Fruit fly (Drosophila melanogaster) whole organism, embryonic: Measurements from ENCODE around the gene CG2021.

ENCODE experiments used
- Awh ChIP-seq: fragments of 200-800 bp; sonication (Bioruptor generic); IDR thresholded peaks from 2 replicates; pipeline ENCODE4, ENCODE4 v1.3.6; 2022; ENCODE audit warnings: missing biosample characterization, missing genetic modification characterization
- CG11695 ChIP-seq: fragments of 200-800 bp; sonication (Bioruptor generic); IDR thresholded peaks from 3 replicates; pipeline ENCODE4 v1.3.6; 2022; ENCODE audit warnings: missing biosample characterization, missing genetic modification characterization
- CG12219 ChIP-seq: fragments of 200-800 bp; sonication (Bioruptor generic); optimal IDR thresholded peaks from 3 replicates; lab custom pipeline; 2018; ENCODE audit warnings: missing biosample characterization, mild to moderate bottlenecking, missing genetic modification characterization
- CG12659 ChIP-seq: fragments of 200-800 bp; sonication (Bioruptor generic); optimal IDR thresholded peaks from 3 replicates; lab custom pipeline; 2017; ENCODE audit warnings: mild to moderate bottlenecking, missing biosample characterization, missing genetic modification reagents, missing genetic modification characterization
- CG12942 ChIP-seq: fragments of 200-800 bp; sonication (Bioruptor generic); optimal IDR thresholded peaks from 3 replicates; lab custom pipeline; 2016; ENCODE audit warnings: missing biosample characterization, missing genetic modification characterization
- CG13296 ChIP-seq: fragments of 200-800 bp; sonication (Bioruptor generic); optimal IDR thresholded peaks from 3 replicates; lab custom pipeline; 2018; ENCODE audit warnings: missing biosample characterization, mild to moderate bottlenecking, missing genetic modification characterization
- CG14667 ChIP-seq: fragments of 200-800 bp; sonication (Bioruptor generic); IDR thresholded peaks from 2 replicates; pipeline ENCODE4 v1.3.6; 2022; ENCODE audit warnings: missing biosample characterization, missing genetic modification characterization
- CG15479 ChIP-seq: fragments of 200-800 bp; sonication (Bioruptor generic); optimal IDR thresholded peaks from 3 replicates; lab custom pipeline; 2019; ENCODE audit warnings: missing biosample characterization, mild to moderate bottlenecking, missing genetic modification characterization, moderate library complexity
- CG17568 ChIP-seq: fragments of 200-800 bp; sonication (Bioruptor generic); optimal IDR thresholded peaks from 2 replicates; lab custom pipeline; 2018; ENCODE audit warnings: missing biosample characterization, mild to moderate bottlenecking, missing genetic modification characterization, moderate library complexity
- CG2120 ChIP-seq: fragments of 200-800 bp; sonication (Bioruptor generic); optimal IDR thresholded peaks from 3 replicates; lab custom pipeline; 2016; ENCODE audit warnings: missing biosample characterization, missing genetic modification characterization
- CG30403 ChIP-seq: fragments of 200-800 bp; sonication (Bioruptor generic); optimal IDR thresholded peaks from 3 replicates; lab custom pipeline; 2016; ENCODE audit warnings: missing biosample characterization, missing genetic modification characterization
- CG33557 ChIP-seq: fragments of 200-800 bp; sonication (Bioruptor generic); optimal IDR thresholded peaks from 2 replicates; lab custom pipeline; 2019; ENCODE audit warnings: missing biosample characterization, mild to moderate bottlenecking, missing genetic modification characterization, moderate library complexity
- CG6683 ChIP-seq: fragments of 200-800 bp; sonication (Bioruptor generic); optimal IDR thresholded peaks from 2 replicates; lab custom pipeline; 2017; ENCODE audit warnings: missing biosample characterization, mild to moderate bottlenecking, missing genetic modification characterization, missing genetic modification reagents
- CG6791 ChIP-seq: fragments of 200-800 bp; sonication (Bioruptor generic); IDR thresholded peaks from 3 replicates; pipeline ENCODE4 v1.3.6; 2022; ENCODE audit warnings: missing biosample characterization, missing genetic modification characterization; ENCODE audit not compliant: partially characterized antibody
- CG7839 ChIP-seq: fragments of 200-800 bp; sonication (Bioruptor generic); optimal IDR thresholded peaks from 3 replicates; lab custom pipeline; 2018; ENCODE audit warnings: missing biosample characterization, mild to moderate bottlenecking, missing genetic modification characterization, moderate library complexity
- CG8290 ChIP-seq, 3 experiments: fragments of 200-800 bp; sonication (Bioruptor generic); optimal IDR thresholded peaks; 2 replicates each; lab custom pipeline; 2016 to 2019; ENCODE audit warnings: missing biosample characterization in 3 of 3, missing genetic modification characterization in 3 of 3, mild to moderate bottlenecking in 2 of 3, moderate library complexity in 1 of 3
- CG8944 ChIP-seq: fragments of 200-800 bp; sonication (Bioruptor generic); optimal IDR thresholded peaks from 3 replicates; lab custom pipeline; 2016; ENCODE audit warnings: missing biosample characterization, missing genetic modification characterization
- CHES-1-like ChIP-seq: fragments of 200-800 bp; sonication (Bioruptor generic); optimal IDR thresholded peaks from 2 replicates; lab custom pipeline; 2016; ENCODE audit warnings: missing biosample characterization, missing genetic modification characterization
- Deaf1 ChIP-seq: fragments of 200-800 bp; optimal IDR thresholded peaks from 3 replicates; lab custom pipeline; 2019; ENCODE audit warnings: missing biosample characterization, mild to moderate bottlenecking, missing genetic modification characterization, moderate library complexity
- GATAe ChIP-seq: fragments of 200-800 bp; sonication (Bioruptor generic); conservative IDR thresholded peaks from 2 replicates; pipeline ENCODE4 v1.3.6; 2022; ENCODE audit warnings: missing biosample characterization, missing genetic modification characterization
- HmgZ ChIP-seq: fragments of 200-800 bp; sonication (Bioruptor generic); optimal IDR thresholded peaks from 2 replicates; lab custom pipeline; 2018; ENCODE audit warnings: missing biosample characterization, mild to moderate bottlenecking, missing genetic modification characterization
- Hr3 ChIP-seq: fragments of 200-800 bp; sonication (Bioruptor generic); optimal IDR thresholded peaks from 3 replicates; lab custom pipeline; 2016; ENCODE audit warnings: missing biosample characterization, missing genetic modification characterization
- Oaz ChIP-seq: fragments of 200-800 bp; sonication (Bioruptor generic); IDR thresholded peaks from 2 replicates; pipeline ENCODE4 v1.3.6; 2022; ENCODE audit warnings: missing biosample characterization, missing genetic modification characterization
- Opbp ChIP-seq: fragments of 200-800 bp; sonication (Bioruptor generic); IDR thresholded peaks from 3 replicates; pipeline ENCODE4 v1.3.6; 2022; ENCODE audit warnings: missing biosample characterization, missing genetic modification characterization; ENCODE audit not compliant: partially characterized antibody
- PHDP ChIP-seq: fragments of 200-800 bp; sonication (Bioruptor generic); optimal IDR thresholded peaks from 3 replicates; lab custom pipeline; 2018; ENCODE audit warnings: missing biosample characterization, mild to moderate bottlenecking, missing genetic modification characterization, moderate library complexity
- Sin3A ChIP-seq: fragments of >200 bp; optimal IDR thresholded peaks from 2 replicates; lab custom pipeline; 2018
- Ssrp ChIP-seq: fragments of 200-800 bp; sonication (Bioruptor generic); optimal IDR thresholded peaks from 2 replicates; lab custom pipeline; 2018; ENCODE audit warnings: missing biosample characterization, mild to moderate bottlenecking, missing genetic modification characterization, moderate library complexity
- YL-1 ChIP-seq: fragments of 200-800 bp; sonication (Bioruptor generic); optimal IDR thresholded peaks from 3 replicates; lab custom pipeline; 2017; ENCODE audit warnings: missing biosample characterization, mild to moderate bottlenecking, missing genetic modification characterization
- en ChIP-seq: fragments of 200-800 bp; sonication (Bioruptor generic); optimal IDR thresholded peaks from 2 replicates; lab custom pipeline; 2016; ENCODE audit warnings: missing biosample characterization, missing genetic modification characterization
- exex ChIP-seq: fragments of 200-800 bp; sonication (Bioruptor generic); optimal IDR thresholded peaks from 4 replicates; lab custom pipeline; 2018; ENCODE audit warnings: missing biosample characterization, mild to moderate bottlenecking, missing genetic modification characterization, moderate library complexity
- fd64A ChIP-seq: fragments of 200-800 bp; sonication (Bioruptor generic); optimal IDR thresholded peaks from 3 replicates; lab custom pipeline; 2018; ENCODE audit warnings: missing biosample characterization, mild to moderate bottlenecking, missing genetic modification characterization
- fu2 ChIP-seq: fragments of 200-800 bp; sonication (Bioruptor generic); optimal IDR thresholded peaks from 2 replicates; lab custom pipeline; 2016; ENCODE audit warnings: missing biosample characterization, missing genetic modification characterization
- gcm ChIP-seq: fragments of 200-800 bp; sonication (Bioruptor generic); optimal IDR thresholded peaks from 2 replicates; lab custom pipeline; 2019; ENCODE audit warnings: missing biosample characterization, mild to moderate bottlenecking, missing genetic modification characterization, moderate library complexity
- grau ChIP-seq: fragments of 200-800 bp; optimal IDR thresholded peaks from 3 replicates; lab custom pipeline; 2019; ENCODE audit warnings: missing biosample characterization, mild to moderate bottlenecking, missing genetic modification characterization, moderate library complexity
- hbn ChIP-seq: fragments of 200-800 bp; sonication (Bioruptor generic); IDR thresholded peaks from 2 replicates; pipeline ENCODE4 v1.3.6; 2022; ENCODE audit warnings: missing biosample characterization, missing genetic modification characterization; ENCODE audit not compliant: partially characterized antibody
- hkb ChIP-seq, 2 experiments: fragments of 200-800 bp in 1 of 2; fragments of >200 bp in 1 of 2; sonication (Bioruptor generic) in 1 of 2; IDR thresholded peaks in 1 of 2; optimal IDR thresholded peaks in 1 of 2; 2 replicates each; pipeline versions ENCODE4 v1.3.6 to Lab custom; 2017 to 2022; ENCODE audit warnings: missing biosample characterization in 1 of 2, missing genetic modification characterization in 1 of 2
- lbe ChIP-seq: fragments of 200-800 bp; sonication (Bioruptor generic); optimal IDR thresholded peaks from 2 replicates; lab custom pipeline; 2016; ENCODE audit warnings: missing biosample characterization, mild to moderate bottlenecking, missing genetic modification characterization
- lilli ChIP-seq: fragments of 200-800 bp; sonication (Bioruptor generic); optimal IDR thresholded peaks from 3 replicates; lab custom pipeline; 2016; ENCODE audit warnings: missing biosample characterization, missing genetic modification characterization
- odd ChIP-seq: fragments of 200-800 bp; sonication (Bioruptor generic); optimal IDR thresholded peaks from 2 replicates; lab custom pipeline; 2017; ENCODE audit warnings: missing biosample characterization, mild to moderate bottlenecking, missing genetic modification characterization
- pum ChIP-seq: fragments of 200-800 bp; sonication (Bioruptor generic); optimal IDR thresholded peaks from 2 replicates; lab custom pipeline; 2016; ENCODE audit warnings: missing biosample characterization, missing genetic modification characterization
- row ChIP-seq: fragments of 200-800 bp; sonication (Bioruptor generic); IDR thresholded peaks from 3 replicates; pipeline ENCODE4 v1.3.6; 2022; ENCODE audit warnings: missing biosample characterization, missing genetic modification characterization
- seq ChIP-seq: fragments of 200-800 bp; sonication (Bioruptor generic); IDR thresholded peaks from 2 replicates; pipeline ENCODE4 v1.3.6; 2022; ENCODE audit warnings: missing biosample characterization, missing genetic modification characterization
- tgo ChIP-seq: fragments of 200-800 bp; sonication (Bioruptor generic); IDR thresholded peaks from 3 replicates; pipeline ENCODE4 v1.3.6; 2022; ENCODE audit warnings: missing biosample characterization, missing genetic modification characterization
- trh ChIP-seq: fragments of 200-800 bp; sonication (Bioruptor generic); optimal IDR thresholded peaks from 2 replicates; lab custom pipeline; 2016; ENCODE audit warnings: missing biosample characterization, missing genetic modification characterization
- unc-4 ChIP-seq: fragments of 200-800 bp; sonication (Bioruptor generic); IDR thresholded peaks from 2 replicates; pipeline ENCODE4 v1.3.6; 2022; ENCODE audit warnings: missing biosample characterization, missing genetic modification characterization; ENCODE audit not compliant: partially characterized antibody
- vfl ChIP-seq: fragments of 200-800 bp; sonication (Bioruptor generic); optimal IDR thresholded peaks from 2 replicates; lab custom pipeline; 2016; ENCODE audit warnings: missing biosample characterization, missing genetic modification characterization
- wdn ChIP-seq: fragments of 200-800 bp; sonication (Bioruptor generic); IDR thresholded peaks from 2 replicates; pipeline ENCODE4 v1.3.6; 2022; ENCODE audit warnings: missing biosample characterization, missing genetic modification characterization
- wor ChIP-seq: fragments of 200-800 bp; sonication (Bioruptor generic); IDR thresholded peaks from 2 replicates; pipeline ENCODE4 v1.3.6; 2022; ENCODE audit warnings: missing biosample characterization, missing genetic modification characterization

The CG2021 gene

DNA sequence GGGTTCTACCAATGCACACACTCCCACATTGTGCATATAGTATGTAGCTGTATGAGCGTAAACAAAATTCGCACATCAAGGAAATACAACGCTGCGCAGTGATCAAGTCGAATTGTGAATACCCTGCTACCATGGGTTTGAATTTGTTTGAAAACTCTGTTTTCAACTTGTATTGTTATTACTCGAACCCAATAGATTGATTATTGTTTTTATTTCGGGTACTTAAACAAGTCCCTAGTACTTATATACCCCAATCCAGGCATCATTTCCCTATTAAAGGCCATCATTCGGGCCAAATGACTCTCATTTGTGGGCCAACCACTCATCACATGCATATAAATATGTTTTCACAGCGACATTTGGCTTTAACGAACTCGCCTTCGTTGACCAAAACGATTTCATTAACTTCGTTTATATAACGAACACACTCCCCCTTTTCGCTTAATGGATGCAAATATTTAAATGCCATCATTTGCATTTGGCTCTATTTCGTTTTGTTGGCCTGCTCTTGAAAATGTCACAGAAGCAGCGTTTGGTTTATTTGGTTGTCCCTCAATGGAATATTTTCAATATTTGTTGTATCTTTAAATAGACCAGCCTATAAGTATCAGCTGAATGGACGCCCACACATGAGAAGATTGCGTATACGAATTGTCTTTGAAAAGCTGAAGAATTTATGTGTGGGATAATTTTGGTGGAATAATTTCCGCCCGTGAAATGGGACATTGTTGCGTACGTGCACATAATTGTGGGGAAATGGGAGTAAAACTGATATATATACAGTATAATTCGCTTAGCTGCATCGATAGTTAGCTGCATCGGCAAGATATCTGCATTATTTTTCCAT lies 36.9 kb downstream of the CG2021 start (continued):
- TF ChIP-seq wor (GFP tag; lab: Robert Waterston, UW) (peak; percentile 40; the same call in 1 of the 2 replicates), Deaf1 (tag; lab: Kevin White, UChicago) (no peak), Hr3 (GFP tag; lab: Kevin White, UChicago) (peak; percentile 59), odd (peak; percentile 35), grau (tag; lab: Kevin White, UChicago) (peak; percentile 72), CG13296 (GFP tag; lab: Kevin White, UChicago) (peak; percentile 46), fu2 (GFP tag; lab: Kevin White, UChicago) (peak; percentile 38), hbn (GFP tag; lab: Robert Waterston, UW) (no peak), CG33557 (GFP tag; lab: Kevin White, UChicago) (no peak), CG17568 (GFP tag; lab: Kevin White, UChicago) (no peak), Awh (peak; percentile 74), CG12219 (GFP tag; lab: Kevin White, UChicago) (peak; percentile 73), CG11695 (peak; percentile 85), unc-4 (GFP tag; lab: Robert Waterston, UW) (no peak), CG8944 (peak; percentile 53), YL-1 (no peak), CG7839 (tag; lab: Kevin White, UChicago) (peak; percentile 59), GATAe (no peak), vfl (peak; percentile 11), tgo (GFP tag; lab: Robert Waterston, UW) (peak; percentile 86), CG12659 (peak; percentile 69), en (GFP tag; lab: Kevin White, UChicago) (peak; percentile 1), Oaz (GFP tag; lab: Robert Waterston, UW) (peak; percentile 79), Opbp (no peak), CG6791 (GFP tag; lab: Robert Waterston, UW) (no peak), trh (GFP tag; lab: Kevin White, UChicago) (peak; percentile 57), CG6683 (no peak), lilli (peak; percentile 78), pum (GFP tag; lab: Kevin White, UChicago) (peak; percentile 19), Ssrp (tag; lab: Kevin White, UChicago) (peak; percentile 32), CG12942 (peak; percentile 54), CG15479 (GFP tag; lab: Kevin White, UChicago) (no peak), exex (tag; lab: Kevin White, UChicago) (no peak), Sin3A (lab: Kevin White, UChicago) (no peak), wdn (GFP tag; lab: Robert Waterston, UW) (peak; percentile 66), fd64A (GFP tag; lab: Kevin White, UChicago) (no peak), CHES-1-like (GFP tag; lab: Kevin White, UChicago) (peak; percentile 59), CG30403 (GFP tag; lab: Kevin White, UChicago) (peak; percentile 67), HmgZ (tag; lab: Kevin White, UChicago) (peak; percentile 45), PHDP (peak; percentile 53), lbe (GFP tag; lab: Kevin White, UChicago) (peak; percentile 32), gcm (GFP tag; lab: Kevin White, UChicago) (no peak), row (GFP tag; lab: Robert Waterston, UW) (peak; percentile 86), seq (GFP tag; lab: Robert Waterston, UW) (peak; percentile 82), CG8290 (GFP tag; optimal IDR thresholded peaks at IDR 0.05; lab: Kevin White, UChicago) (no peak), CG8290 (tag; optimal IDR thresholded peaks at IDR 0.05; lab: Kevin White, UChicago) (peak in 1 of 2 experiments; percentile 93), CG14667 (GFP tag; lab: Robert Waterston, UW) (peak; percentile 43; the same call in 1 of the 2 replicates), hkb (optimal IDR thresholded peaks at IDR 0.05; lab: Kevin White, UChicago) (no peak), hkb (GFP tag; IDR thresholded peaks at IDR 0.05; lab: Robert Waterston, UW) (peak; percentile 52), CG2120 (GFP tag; lab: Kevin White, UChicago) (peak; percentile 74)
